Fruit fly (Drosophila melanogaster) whole organism, embryonic: ENCODE measurements around the gene galla-2.

Experiments
- CG11504 ChIP-seq: fragments of 200-800 bp; sonication (Bioruptor generic); optimal IDR thresholded peaks from 3 replicates; lab custom pipeline; 2019; ENCODE audit warnings: missing biosample characterization, mild to moderate bottlenecking, missing genetic modification characterization, moderate library complexity
- CG1233 ChIP-seq: fragments of 200-800 bp; sonication (Bioruptor generic); optimal IDR thresholded peaks from 4 replicates; lab custom pipeline; 2018; ENCODE audit warnings: missing biosample characterization, mild to moderate bottlenecking, missing genetic modification characterization
- CG12659 ChIP-seq: fragments of 200-800 bp; sonication (Bioruptor generic); optimal IDR thresholded peaks from 3 replicates; lab custom pipeline; 2017; ENCODE audit warnings: mild to moderate bottlenecking, missing biosample characterization, missing genetic modification reagents, missing genetic modification characterization
- CG15011 ChIP-seq: fragments of 200-800 bp; sonication (Bioruptor generic); optimal IDR thresholded peaks from 3 replicates; lab custom pipeline; 2018; ENCODE audit warnings: missing biosample characterization, mild to moderate bottlenecking, missing genetic modification characterization
- CG15601 ChIP-seq: fragments of 200-800 bp; sonication (Bioruptor generic); optimal IDR thresholded peaks from 3 replicates; lab custom pipeline; 2019; ENCODE audit warnings: missing biosample characterization, mild to moderate bottlenecking, missing genetic modification characterization, moderate library complexity
- CG1602 ChIP-seq: fragments of 200-800 bp; sonication (Bioruptor generic); optimal IDR thresholded peaks from 3 replicates; lab custom pipeline; 2016; ENCODE audit warnings: missing biosample characterization, missing genetic modification characterization
- CG17568 ChIP-seq: fragments of 200-800 bp; sonication (Bioruptor generic); optimal IDR thresholded peaks from 2 replicates; lab custom pipeline; 2018; ENCODE audit warnings: missing biosample characterization, mild to moderate bottlenecking, missing genetic modification characterization, moderate library complexity
- CG17829 ChIP-seq: fragments of 200-800 bp; optimal IDR thresholded peaks from 2 replicates; lab custom pipeline; 2019; ENCODE audit warnings: missing biosample characterization, mild to moderate bottlenecking, missing genetic modification characterization, moderate library complexity
- CG1832 ChIP-seq: fragments of 200-800 bp; sonication (Bioruptor generic); optimal IDR thresholded peaks from 2 replicates; lab custom pipeline; 2017; ENCODE audit warnings: missing biosample characterization, mild to moderate bottlenecking, missing genetic modification characterization, inconsistent platforms
- CG2202 ChIP-seq: fragments of 200-800 bp; sonication (Bioruptor generic); optimal IDR thresholded peaks from 2 replicates; lab custom pipeline; 2018; ENCODE audit warnings: missing biosample characterization, mild to moderate bottlenecking, missing genetic modification characterization
- CG2712 ChIP-seq: fragments of 200-800 bp; optimal IDR thresholded peaks from 3 replicates; lab custom pipeline; 2019; ENCODE audit warnings: missing biosample characterization, mild to moderate bottlenecking, missing genetic modification characterization, moderate library complexity
- CG3065 ChIP-seq: fragments of 200-800 bp; sonication (Bioruptor generic); optimal IDR thresholded peaks from 2 replicates; lab custom pipeline; 2016; ENCODE audit warnings: missing biosample characterization, missing genetic modification characterization
- CG32532 ChIP-seq: fragments of 200-800 bp; sonication (Bioruptor generic); IDR thresholded peaks from 2 replicates; pipeline ENCODE4 v1.3.6; 2022; ENCODE audit warnings: missing biosample characterization, missing genetic modification characterization
- CG3847 ChIP-seq: fragments of 200-800 bp; sonication (Bioruptor generic); IDR thresholded peaks from 2 replicates; pipeline ENCODE4 v1.3.6; 2022; ENCODE audit warnings: missing biosample characterization, missing genetic modification characterization
- CG4707 ChIP-seq: fragments of 200-800 bp; sonication (Bioruptor generic); optimal IDR thresholded peaks from 2 replicates; lab custom pipeline; 2018; ENCODE audit warnings: missing biosample characterization, mild to moderate bottlenecking, missing genetic modification characterization, moderate library complexity
- CG4730 ChIP-seq: fragments of 200-800 bp; sonication (Bioruptor generic); IDR thresholded peaks from 2 replicates; pipeline ENCODE4 v1.3.6; 2022; ENCODE audit warnings: missing biosample characterization, missing genetic modification characterization
- CG7839 ChIP-seq: fragments of 200-800 bp; sonication (Bioruptor generic); optimal IDR thresholded peaks from 3 replicates; lab custom pipeline; 2018; ENCODE audit warnings: missing biosample characterization, mild to moderate bottlenecking, missing genetic modification characterization, moderate library complexity
- CG8478 ChIP-seq: fragments of >200 bp; optimal IDR thresholded peaks from 2 replicates; lab custom pipeline; 2018
- CG8765 ChIP-seq: fragments of 200-800 bp; sonication (Bioruptor generic); IDR thresholded peaks from 2 replicates; pipeline ENCODE4 v1.3.6; 2022; ENCODE audit warnings: missing biosample characterization, missing genetic modification characterization
- Doc3 ChIP-seq: fragments of 200-800 bp; sonication (Bioruptor generic); IDR thresholded peaks from 3 replicates; pipeline ENCODE4 v1.3.6; 2022; ENCODE audit warnings: missing biosample characterization, missing genetic modification characterization; ENCODE audit not compliant: partially characterized antibody
- Drgx ChIP-seq: fragments of 200-800 bp; sonication (Bioruptor generic); IDR thresholded peaks from 2 replicates; pipeline ENCODE4 v1.3.6; 2022; ENCODE audit warnings: missing biosample characterization, missing genetic modification characterization
- Gug ChIP-seq: fragments of 200-800 bp; sonication (Bioruptor generic); IDR thresholded peaks from 4 replicates; pipeline ENCODE4 v1.3.6; 2022; ENCODE audit warnings: missing biosample characterization, missing genetic modification characterization
- HHEX ChIP-seq: fragments of 200-800 bp; sonication (Bioruptor generic); optimal IDR thresholded peaks from 3 replicates; lab custom pipeline; 2017; ENCODE audit warnings: missing biosample characterization, mild to moderate bottlenecking, missing genetic modification characterization, missing genetic modification reagents
- HLH54F ChIP-seq: fragments of 200-800 bp; sonication (Bioruptor generic); optimal IDR thresholded peaks from 3 replicates; lab custom pipeline; 2016; ENCODE audit warnings: missing biosample characterization, missing genetic modification characterization
- Lhr ChIP-seq: fragments of 200-800 bp; sonication (Bioruptor generic); optimal IDR thresholded peaks from 3 replicates; lab custom pipeline; 2017; ENCODE audit warnings: mild to moderate bottlenecking, missing biosample characterization, missing genetic modification reagents, missing genetic modification characterization
- Neu2 ChIP-seq: fragments of 200-800 bp; sonication (Bioruptor generic); optimal IDR thresholded peaks from 3 replicates; lab custom pipeline; 2016; ENCODE audit warnings: missing biosample characterization, missing genetic modification characterization, borderline replicate concordance
- Opbp ChIP-seq: fragments of 200-800 bp; sonication (Bioruptor generic); IDR thresholded peaks from 3 replicates; pipeline ENCODE4 v1.3.6; 2022; ENCODE audit warnings: missing biosample characterization, missing genetic modification characterization; ENCODE audit not compliant: partially characterized antibody
- PHDP ChIP-seq: fragments of 200-800 bp; sonication (Bioruptor generic); optimal IDR thresholded peaks from 3 replicates; lab custom pipeline; 2018; ENCODE audit warnings: missing biosample characterization, mild to moderate bottlenecking, missing genetic modification characterization, moderate library complexity
- Sin3A ChIP-seq: fragments of >200 bp; optimal IDR thresholded peaks from 2 replicates; lab custom pipeline; 2018
- bcd ChIP-seq: fragments of 200-800 bp; sonication (Bioruptor generic); optimal IDR thresholded peaks from 2 replicates; lab custom pipeline; 2017; ENCODE audit warnings: missing biosample characterization, mild to moderate bottlenecking, missing genetic modification characterization
- bsh ChIP-seq, 2 experiments: fragments of 200-800 bp; sonication (Bioruptor generic); optimal IDR thresholded peaks; 2 replicates each; lab custom pipeline; 2017 to 2018; ENCODE audit warnings: mild to moderate bottlenecking in 2 of 2, missing biosample characterization in 2 of 2, missing genetic modification characterization in 2 of 2, moderate library complexity in 1 of 2
- caup ChIP-seq: fragments of 200-800 bp; sonication (Bioruptor generic); optimal IDR thresholded peaks from 3 replicates; lab custom pipeline; 2017; ENCODE audit warnings: missing biosample characterization, mild to moderate bottlenecking, missing genetic modification characterization, moderate library complexity; ENCODE audit not compliant: severe bottlenecking
- ci ChIP-seq: fragments of 200-800 bp; sonication (Bioruptor generic); IDR thresholded peaks from 3 replicates; pipeline ENCODE4 v1.3.6; 2022; ENCODE audit warnings: missing biosample characterization, missing genetic modification characterization
- fu2 ChIP-seq: fragments of 200-800 bp; sonication (Bioruptor generic); optimal IDR thresholded peaks from 2 replicates; lab custom pipeline; 2016; ENCODE audit warnings: missing biosample characterization, missing genetic modification characterization
- gsb ChIP-seq: fragments of 200-800 bp; sonication (Bioruptor generic); IDR thresholded peaks from 2 replicates; pipeline ENCODE4 v1.3.6; 2022; ENCODE audit warnings: missing biosample characterization, missing genetic modification characterization
- nom ChIP-seq: fragments of 200-800 bp; sonication (Bioruptor generic); optimal IDR thresholded peaks from 2 replicates; lab custom pipeline; 2017; ENCODE audit warnings: missing biosample characterization, missing genetic modification characterization, mild to moderate bottlenecking, moderate library complexity, missing genetic modification reagents
- sd ChIP-seq: fragments of 200-800 bp; sonication (Bioruptor generic); optimal IDR thresholded peaks from 3 replicates; lab custom pipeline; 2018; ENCODE audit warnings: missing biosample characterization, mild to moderate bottlenecking, missing genetic modification characterization, moderate library complexity
- sens ChIP-seq: fragments of 200-800 bp; sonication (Bioruptor generic); peaks from one replicate; lab custom pipeline; 2016; ENCODE audit warnings: missing biosample characterization, missing genetic modification characterization
- slou ChIP-seq: fragments of 200-800 bp; sonication (Bioruptor generic); optimal IDR thresholded peaks from 3 replicates; lab custom pipeline; 2016; ENCODE audit warnings: missing biosample characterization, missing genetic modification characterization
- stc ChIP-seq: fragments of 200-800 bp; sonication (Bioruptor generic); IDR thresholded peaks from 2 replicates; pipeline ENCODE4 v1.3.6; 2022; ENCODE audit warnings: missing biosample characterization, missing genetic modification characterization
- tgo ChIP-seq: fragments of 200-800 bp; sonication (Bioruptor generic); IDR thresholded peaks from 3 replicates; pipeline ENCODE4 v1.3.6; 2022; ENCODE audit warnings: missing biosample characterization, missing genetic modification characterization
- trem ChIP-seq: fragments of 200-800 bp; optimal IDR thresholded peaks from 3 replicates; lab custom pipeline; 2019; ENCODE audit warnings: missing biosample characterization, mild to moderate bottlenecking, missing genetic modification characterization, moderate library complexity

galla-2 gene

dm6 chr3L:10899087-10899511 is 16.4 kb downstream of the galla-2 start, which contains the start of gene Aps (continued):
- TF ChIP-seq CG1233 (GFP tag; lab: Kevin White, UChicago) (peak; percentile 2), PHDP (tag; lab: Kevin White, UChicago) (peak; percentile 42), Gug (GFP tag; lab: Robert Waterston, UW) (peak; percentile 27; the same call in 1 of the 4 replicates), sd (peak; percentile 61), HLH54F (GFP tag; lab: Kevin White, UChicago) (peak; percentile 24), Doc3 (no peak), HHEX (GFP tag; lab: Kevin White, UChicago) (no peak), CG3065 (no peak), CG1602 (GFP tag; lab: Kevin White, UChicago) (peak; percentile 59), CG17829 (tag; lab: Kevin White, UChicago) (peak; percentile 70), CG4730 (peak; percentile 53), CG4707 (no peak), Neu2 (GFP tag; lab: Kevin White, UChicago) (no peak), CG8765 (GFP tag; lab: Robert Waterston, UW) (no peak), CG32532 (GFP tag; lab: Robert Waterston, UW) (peak; percentile 89), bcd (GFP tag; lab: Kevin White, UChicago) (peak; percentile 35), CG15011 (GFP tag; lab: Kevin White, UChicago) (peak; percentile 1), trem (tag; lab: Kevin White, UChicago) (peak; percentile 78), caup (GFP tag; lab: Kevin White, UChicago) (no peak), CG12659 (GFP tag; lab: Kevin White, UChicago) (peak; percentile 82), Sin3A (peak; percentile 57), CG15601 (tag; lab: Kevin White, UChicago) (peak; percentile 64), CG3847 (GFP tag; lab: Robert Waterston, UW) (peak; percentile 52), stc (GFP tag; lab: Robert Waterston, UW) (no peak), gsb (GFP tag; lab: Robert Waterston, UW) (0 out of 2 replicates have a peak, but pooled peaks have one; percentile 19), CG17568 (no peak), Opbp (GFP tag; lab: Robert Waterston, UW) (no peak; the same call in 2 of the 3 replicates), CG2202 (tag; lab: Kevin White, UChicago) (no peak), CG7839 (tag; lab: Kevin White, UChicago) (peak; percentile 49), CG8478 (lab: Kevin White, UChicago) (no peak), fu2 (no peak), tgo (GFP tag; lab: Robert Waterston, UW) (peak; percentile 52), ci (GFP tag; lab: Robert Waterston, UW) (peak; percentile 77), nom (GFP tag; lab: Kevin White, UChicago) (no peak)

dm6 chr3L:10903449-10903848 is 20.8 kb downstream of the galla-2 start:
- TF ChIP-seq sens (GFP tag; lab: Kevin White, UChicago) (peak; percentile 57), Drgx (GFP tag; lab: Robert Waterston, UW) (peak; percentile 45; the same call in 1 of the 2 replicates), CG11504 (tag; lab: Kevin White, UChicago) (peak; percentile 8), bsh (GFP tag; optimal IDR thresholded peaks at IDR 0.05; lab: Kevin White, UChicago) (peak in 1 of 2 experiments; percentile 1), slou (GFP tag; lab: Kevin White, UChicago) (no peak), Lhr (GFP tag; lab: Kevin White, UChicago) (no peak), CG2712 (tag; lab: Kevin White, UChicago) (peak; percentile 8), CG1832 (GFP tag; lab: Kevin White, UChicago) (no peak)
- TF ChIP-seq, all 482 proteins: peak for 5
